Worm (Caenorhabditis elegans) whole organism, L2 larva: ENCODE data around the gene C06A8.8.
A peak's percentile ranks its signal among the peaks of the same experiment; 100 is the strongest.

ENCODE experiments used
- C34F6.9 ChIP-seq: fragments of 150-350 bp; optimal IDR thresholded peaks from 2 replicates; lab custom pipeline; 2014; ENCODE audit warnings: missing biosample characterization, missing genetic modification characterization
- F13H6.1 ChIP-seq: sonication (generic microtip); optimal IDR thresholded peaks from 2 replicates; lab custom pipeline; 2016; ENCODE audit warnings: missing genetic modification characterization, missing compliant biosample characterization
- R02D3.7 ChIP-seq: fragments of 150-350 bp; optimal IDR thresholded peaks from 2 replicates; lab custom pipeline; 2014; ENCODE audit warnings: missing biosample characterization, missing genetic modification characterization
- Y55F3AM.14 ChIP-seq: fragments of 200-800 bp; sonication (Bioruptor generic); optimal IDR thresholded peaks from 2 replicates; lab custom pipeline; 2018; ENCODE audit warnings: mild to moderate bottlenecking, missing genetic modification characterization, missing compliant biosample characterization
- alr-1 ChIP-seq: fragments of 150-350 bp; optimal IDR thresholded peaks from 2 replicates; lab custom pipeline; 2014; ENCODE audit warnings: missing biosample characterization, missing genetic modification characterization
- aly-2 ChIP-seq: fragments of 150-350 bp; optimal IDR thresholded peaks from 2 replicates; lab custom pipeline; 2014; ENCODE audit warnings: missing biosample characterization, missing genetic modification characterization
- ama-1 ChIP-seq: fragments of 150-350 bp; optimal IDR thresholded peaks from 2 replicates; lab custom pipeline; 2018; ENCODE audit warnings: inconsistent platforms
- blmp-1 ChIP-seq: sonication (generic microtip); optimal IDR thresholded peaks from 2 replicates; lab custom pipeline; 2017; ENCODE audit warnings: missing genetic modification characterization, mild to moderate bottlenecking, missing compliant biosample characterization, antibody characterized with exemption, moderate library complexity; ENCODE audit not compliant: insufficient read depth
- ceh-82 ChIP-seq: fragments of 150-350 bp; optimal IDR thresholded peaks from 2 replicates; lab custom pipeline; 2014; ENCODE audit warnings: missing biosample characterization, missing genetic modification characterization
- dmd-4 ChIP-seq: sonication (generic microtip); optimal IDR thresholded peaks from 2 replicates; lab custom pipeline; 2017; ENCODE audit warnings: missing biosample characterization, missing genetic modification characterization
- elt-1 ChIP-seq: fragments of 150-350 bp; optimal IDR thresholded peaks from 2 replicates; lab custom pipeline; 2014; ENCODE audit warnings: missing biosample characterization, missing genetic modification characterization
- elt-3 ChIP-seq: sonication (generic microtip); optimal IDR thresholded peaks from 2 replicates; lab custom pipeline; 2017; ENCODE audit warnings: missing biosample characterization, missing genetic modification characterization
- gmeb-1 ChIP-seq: fragments of 150-350 bp; optimal IDR thresholded peaks from 2 replicates; lab custom pipeline; 2014; ENCODE audit warnings: missing biosample characterization, missing genetic modification characterization
- lin-11 ChIP-seq: fragments of 150-350 bp; sonication (generic microtip); optimal IDR thresholded peaks from 2 replicates; lab custom pipeline; 2014; ENCODE audit warnings: missing biosample characterization, missing genetic modification characterization, inconsistent platforms, mixed read lengths
- lin-39 ChIP-seq: fragments of 150-350 bp; optimal IDR thresholded peaks from 2 replicates; lab custom pipeline; 2014; ENCODE audit warnings: missing biosample characterization, missing genetic modification reagents, missing genetic modification characterization
- lsy-2 ChIP-seq, 2 experiments: fragments of 150-350 bp in 1 of 2; sonication (generic microtip) in 1 of 2; optimal IDR thresholded peaks; 2 replicates each; lab custom pipeline; 2014 to 2017; ENCODE audit warnings: missing biosample characterization in 2 of 2, missing genetic modification characterization in 2 of 2
- mab-5 ChIP-seq: fragments of 150-350 bp; optimal IDR thresholded peaks from 2 replicates; lab custom pipeline; 2014; ENCODE audit warnings: missing biosample characterization, missing genetic modification characterization
- mbf-1 ChIP-seq: sonication (generic microtip); optimal IDR thresholded peaks from 2 replicates; lab custom pipeline; 2017; ENCODE audit warnings: missing biosample characterization, missing genetic modification characterization
- mdl-1 ChIP-seq, 2 experiments: fragments of 150-350 bp in 1 of 2; sonication (generic microtip) in 1 of 2; optimal IDR thresholded peaks; 2 replicates each; lab custom pipeline; 2017; ENCODE audit warnings: missing biosample characterization in 2 of 2, missing genetic modification characterization in 2 of 2
- nhr-11 ChIP-seq: fragments of 150-350 bp; optimal IDR thresholded peaks from 2 replicates; lab custom pipeline; 2014; ENCODE audit warnings: missing biosample characterization, missing genetic modification characterization
- nhr-129 ChIP-seq: fragments of 150-350 bp; optimal IDR thresholded peaks from 2 replicates; lab custom pipeline; 2014; ENCODE audit warnings: missing biosample characterization, missing genetic modification characterization
- nhr-23 ChIP-seq: fragments of 150-350 bp; optimal IDR thresholded peaks from 2 replicates; lab custom pipeline; 2014; ENCODE audit warnings: missing biosample characterization, missing genetic modification reagents, missing genetic modification characterization
- nhr-237 ChIP-seq: fragments of 150-350 bp; optimal IDR thresholded peaks from 2 replicates; lab custom pipeline; 2014; ENCODE audit warnings: missing biosample characterization, missing genetic modification characterization
- nhr-25 ChIP-seq: fragments of 150-350 bp; sonication (generic microtip); optimal IDR thresholded peaks from 3 replicates; lab custom pipeline; 2014; ENCODE audit warnings: missing biosample characterization, missing genetic modification characterization
- nhr-6 ChIP-seq: fragments of 150-350 bp; optimal IDR thresholded peaks from 2 replicates; lab custom pipeline; 2014; ENCODE audit warnings: missing biosample characterization, missing genetic modification characterization
- nhr-77 ChIP-seq: fragments of 150-350 bp; optimal IDR thresholded peaks from 2 replicates; lab custom pipeline; 2014; ENCODE audit warnings: missing biosample characterization, missing genetic modification characterization
- sma-3 ChIP-seq: sonication (generic microtip); optimal IDR thresholded peaks from 2 replicates; lab custom pipeline; 2016; ENCODE audit warnings: missing genetic modification reagents, missing genetic modification characterization, missing compliant biosample characterization
- sma-9 ChIP-seq, 2 experiments: fragments of 150-350 bp in 1 of 2; sonication (generic microtip) in 1 of 2; optimal IDR thresholded peaks; 2 replicates each; lab custom pipeline; 2014 to 2016; ENCODE audit warnings: missing genetic modification characterization in 2 of 2, mild to moderate bottlenecking in 1 of 2, missing biosample characterization in 1 of 2, missing compliant biosample characterization in 1 of 2, missing genetic modification reagents in 1 of 2, moderate library complexity in 1 of 2
- snpc-4 ChIP-seq: fragments of 150-350 bp; optimal IDR thresholded peaks from 2 replicates; lab custom pipeline; 2014; ENCODE audit warnings: missing biosample characterization, missing genetic modification characterization
- unc-62 ChIP-seq: fragments of 150-350 bp; optimal IDR thresholded peaks from 2 replicates; lab custom pipeline; 2014; ENCODE audit warnings: missing biosample characterization, missing genetic modification reagents, missing genetic modification characterization
- zag-1 ChIP-seq: fragments of 150-350 bp; optimal IDR thresholded peaks from 2 replicates; lab custom pipeline; 2014; ENCODE audit warnings: missing biosample characterization, missing genetic modification characterization
- ztf-1 ChIP-seq: fragments of 200-800 bp; sonication (Bioruptor generic); conservative IDR thresholded peaks from 2 replicates; pipeline ENCODE4 v1.3.6; 2022; ENCODE audit warnings: missing genetic modification characterization, missing compliant biosample characterization
- ztf-11 ChIP-seq: sonication (generic microtip); optimal IDR thresholded peaks from 2 replicates; lab custom pipeline; 2017; ENCODE audit warnings: missing biosample characterization, missing genetic modification characterization
- ztf-4 ChIP-seq: fragments of 150-350 bp; optimal IDR thresholded peaks from 2 replicates; lab custom pipeline; 2014; ENCODE audit warnings: missing biosample characterization, missing genetic modification characterization

C06A8.8 gene

ce11 chrII:7776232-7776631 is 4.4 kb upstream of the C06A8.8 start:
- no peak for TF ChIP-seq blmp-1
- TF ChIP-seq nhr-237 (tag; lab: Kevin White, UChicago) = no peak
- TF ChIP-seq sma-3 = no peak
- TF ChIP-seq nhr-25 (tag; lab: Kevin White, UChicago) = peak; percentile 21
- no peak for TF ChIP-seq mdl-1 (tag; optimal IDR thresholded peaks at IDR 0.05; lab: Kevin White, UChicago)
- TF ChIP-seq elt-1 (tag; lab: Kevin White, UChicago) = no peak
- TF ChIP-seq, all 48 proteins: peak for 1

DNA sequence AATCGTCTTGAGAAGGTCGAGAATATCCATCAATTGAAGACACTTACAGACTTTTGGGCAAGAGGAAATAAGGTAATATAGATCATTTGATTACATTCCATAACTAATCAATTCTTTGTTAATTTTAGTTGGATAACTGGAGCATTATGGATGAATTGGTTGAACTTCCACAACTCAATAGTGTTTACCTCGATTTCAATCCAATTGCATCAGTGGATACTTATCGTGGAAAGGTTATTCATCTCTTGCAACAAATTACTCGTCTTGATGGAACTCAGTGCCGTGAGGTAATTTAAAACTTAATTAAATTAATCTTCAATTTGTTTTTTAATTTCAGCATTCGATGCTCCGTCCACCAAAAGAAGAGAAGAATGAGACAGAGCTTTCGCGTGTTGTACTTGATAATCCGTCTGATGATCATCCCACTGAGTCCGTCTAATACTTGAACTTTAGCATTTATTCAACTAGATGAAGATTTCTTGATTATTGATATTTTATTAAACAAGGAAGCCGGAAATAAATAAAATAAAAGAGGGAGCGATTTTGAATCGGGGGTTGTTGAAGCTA is 1.7 kb upstream of the C06A8.8 start:
- TF ChIP-seq lin-11 (no peak), gmeb-1 (tag; lab: Kevin White, UChicago) (no peak), mab-5 (tag; lab: Kevin White, UChicago) (no peak), nhr-25 (tag; lab: Kevin White, UChicago) (peak; percentile 33), nhr-237 (tag; lab: Kevin White, UChicago) (no peak), nhr-77 (tag; lab: Kevin White, UChicago) (no peak), lin-39 (tag; lab: Kevin White, UChicago) (no peak), sma-3 (peak; percentile 20), alr-1 (no peak), Y55F3AM.14 (GFP tag; lab: Kevin White, UChicago) (no peak), nhr-6 (no peak), ama-1 (lab: Kevin White, UChicago) (no peak), snpc-4 (tag; lab: Kevin White, UChicago) (no peak), dmd-4 (tag; lab: Kevin White, UChicago) (no peak), F13H6.1 (tag; lab: Kevin White, UChicago) (no peak), lsy-2 (tag; optimal IDR thresholded peaks at IDR 0.05; lab: Kevin White, UChicago) (no peak)

DNA sequence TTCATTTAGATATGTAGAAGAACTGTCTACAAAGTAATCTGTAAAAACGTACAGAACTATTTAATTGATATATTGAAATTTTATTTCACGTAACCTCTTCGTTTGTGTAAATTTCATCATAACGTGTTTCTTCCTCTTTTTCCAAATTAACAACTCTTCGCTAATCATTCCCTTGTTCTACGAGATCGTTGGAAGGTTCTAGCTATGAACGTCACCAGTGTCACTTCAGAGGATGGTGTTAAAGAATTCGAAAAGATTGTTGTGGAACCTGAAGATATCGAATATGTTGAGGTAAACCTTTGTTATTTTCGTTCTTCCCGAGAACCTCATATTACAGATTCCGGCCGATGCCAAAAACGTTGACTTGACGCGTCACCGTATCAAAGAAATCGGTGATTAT is 594 bp upstream of the C06A8.8 start, which contains the start of gene C06A8.6:
TSS of gene C06A8.6 (plus strand) at position 89 of the 400 bp plus-strand sequence.
- TF ChIP-seq F13H6.1 (tag; lab: Kevin White, UChicago) = no peak
- TF ChIP-seq dmd-4 (tag; lab: Kevin White, UChicago) = no peak
- TF ChIP-seq aly-2 (tag; lab: Kevin White, UChicago) = no peak
- no peak for TF ChIP-seq unc-62 (GFP tag; lab: Kevin White, UChicago)
- TF ChIP-seq Y55F3AM.14 (GFP tag; lab: Kevin White, UChicago) = no peak
- TF ChIP-seq nhr-129 (tag; lab: Kevin White, UChicago) = no peak

DNA sequence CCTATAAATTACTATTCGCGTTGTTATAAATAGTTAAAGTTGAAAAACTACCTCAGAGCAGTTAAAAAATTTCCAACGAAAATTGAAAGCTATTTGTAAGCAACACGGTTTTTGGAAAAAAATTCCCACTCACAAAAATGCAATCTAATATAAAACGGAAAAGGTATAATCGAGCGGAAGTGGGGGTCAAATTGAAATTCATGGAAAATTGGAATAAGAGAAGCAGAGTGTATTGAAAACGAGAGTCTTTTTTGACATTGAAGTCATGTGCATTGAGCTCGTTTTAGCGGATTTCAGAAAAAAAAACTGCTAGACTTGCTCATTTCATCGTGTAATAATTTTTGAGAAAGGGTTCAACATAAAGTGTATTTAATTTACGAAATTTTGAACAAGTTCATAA is 1.6 kb downstream of the C06A8.8 start:
- TF ChIP-seq nhr-129 (tag; lab: Kevin White, UChicago) (no peak), lin-39 (tag; lab: Kevin White, UChicago) (no peak), R02D3.7 (no peak), elt-3 (tag; lab: Kevin White, UChicago) (no peak), snpc-4 (tag; lab: Kevin White, UChicago) (no peak), dmd-4 (tag; lab: Kevin White, UChicago) (no peak), ztf-11 (no peak), nhr-23 (tag; lab: Kevin White, UChicago) (no peak), F13H6.1 (tag; lab: Kevin White, UChicago) (no peak), mbf-1 (tag; lab: Kevin White, UChicago) (no peak), zag-1 (tag; lab: Kevin White, UChicago) (no peak), ceh-82 (tag; lab: Kevin White, UChicago) (no peak), ztf-4 (tag; lab: Kevin White, UChicago) (no peak), nhr-11 (tag; lab: Kevin White, UChicago) (no peak), ama-1 (lab: Kevin White, UChicago) (no peak), unc-62 (GFP tag; lab: Kevin White, UChicago) (no peak), sma-9 (GFP tag; optimal IDR thresholded peaks at IDR 0.05; lab: Kevin White, UChicago) (no peak), sma-9 (tag; optimal IDR thresholded peaks at IDR 0.05; lab: Kevin White, UChicago) (no peak), ztf-1 (GFP tag; lab: Robert Waterston, UW) (no peak), mab-5 (tag; lab: Kevin White, UChicago) (no peak), C34F6.9 (tag; lab: Kevin White, UChicago) (no peak)
- TF ChIP-seq, all 48 proteins: peak for 0
